Fruit fly (Drosophila melanogaster) whole organism, prepupa: ENCODE measurements around the gene Hsp70Ab.

Experiments used
- CG3919 ChIP-seq: fragments of 200-800 bp; sonication (Bioruptor generic); optimal IDR thresholded peaks from 3 replicates; lab custom pipeline; 2016; ENCODE audit warnings: missing biosample characterization, missing genetic modification characterization
- CG6854 ChIP-seq: fragments of 200-800 bp; sonication (Bioruptor generic); optimal IDR thresholded peaks from 2 replicates; lab custom pipeline; 2017; ENCODE audit warnings: missing biosample characterization, mild to moderate bottlenecking, missing genetic modification characterization
- Lpt ChIP-seq: fragments of 200-800 bp; sonication (Bioruptor generic); optimal IDR thresholded peaks from 3 replicates; lab custom pipeline; 2016; ENCODE audit warnings: missing biosample characterization, missing genetic modification characterization
- OdsH ChIP-seq: fragments of 200-800 bp; sonication (Bioruptor generic); optimal IDR thresholded peaks from 3 replicates; lab custom pipeline; 2016; ENCODE audit warnings: missing biosample characterization, missing genetic modification characterization
- Smox ChIP-seq: fragments of 200-800 bp; sonication (Bioruptor generic); optimal IDR thresholded peaks from 3 replicates; lab custom pipeline; 2016; ENCODE audit warnings: missing biosample characterization, missing genetic modification characterization
- Sox15 ChIP-seq: fragments of 200-800 bp; sonication (Bioruptor generic); optimal IDR thresholded peaks from 3 replicates; lab custom pipeline; 2016; ENCODE audit warnings: missing biosample characterization, missing genetic modification characterization
- acj6 ChIP-seq: fragments of 200-800 bp; sonication (Bioruptor generic); optimal IDR thresholded peaks from 3 replicates; lab custom pipeline; 2016; ENCODE audit warnings: missing biosample characterization, missing genetic modification characterization
- fd59A ChIP-seq: fragments of 200-800 bp; sonication (Bioruptor generic); optimal IDR thresholded peaks from 2 replicates; lab custom pipeline; 2017; ENCODE audit warnings: missing biosample characterization, mild to moderate bottlenecking, missing genetic modification characterization, missing genetic modification reagents
- svp ChIP-seq: fragments of 200-800 bp; sonication (Bioruptor generic); peaks from one replicate; lab custom pipeline; 2016; ENCODE audit warnings: missing biosample characterization, missing genetic modification characterization

dm6 chr3R:11964000-11964399 is 5.7 kb downstream of the Hsp70Ab start:
- TF ChIP-seq Lpt (GFP tag; lab: Kevin White, UChicago) (no peak), fd59A (no peak), CG6854 (GFP tag; lab: Kevin White, UChicago) (no peak), Smox (GFP tag; lab: Kevin White, UChicago) (no peak), CG3919 (GFP tag; lab: Kevin White, UChicago) (no peak), Sox15 (no peak), OdsH (GFP tag; lab: Kevin White, UChicago) (no peak), svp (no peak), acj6 (GFP tag; lab: Kevin White, UChicago) (no peak)
